Fruit fly (Drosophila melanogaster): ENCODE measurements around the gene Mur29B.

- TF ChIP-seq ovo (GFP tag; optimal IDR thresholded peaks at IDR 0.05): no peak
- no peak for TF ChIP-seq pad (GFP tag; optimal IDR thresholded peaks at IDR 0.05)
- TF ChIP-seq Clk (GFP tag; optimal IDR thresholded peaks at IDR 0.05): no peak
- no peak for TF ChIP-seq CG7045 (GFP tag; optimal IDR thresholded peaks at IDR 0.05)
- no peak for TF ChIP-seq kay (GFP tag; ENCODE audit: borderline replicate concordance)
- no peak for TF ChIP-seq cic (GFP tag; optimal IDR thresholded peaks at IDR 0.05)
- TF ChIP-seq CG14711 (tag; optimal IDR thresholded peaks at IDR 0.05): no peak
- no peak for TF ChIP-seq CG7101 (tag; optimal IDR thresholded peaks at IDR 0.05)
- no peak for TF ChIP-seq CG12768 (GFP tag; optimal IDR thresholded peaks at IDR 0.05)
- no peak for TF ChIP-seq toe (GFP tag; optimal IDR thresholded peaks at IDR 0.05)
- no peak for TF ChIP-seq CG5204 (GFP tag; optimal IDR thresholded peaks at IDR 0.05)
- no peak for TF ChIP-seq CG1620 (GFP tag; optimal IDR thresholded peaks at IDR 0.05)
These were observed 22.2 kb downstream of the Mur29B start, which contains the start of gene Wdr82 for dm6 chr2L:8374235-8374634.

Measured in whole organism, adult.